Fruit fly (Drosophila melanogaster) whole organism, embryonic: ENCODE measurements around the gene CG5828.

ENCODE experiments used
- Ada2b ChIP-seq: fragments of 200-800 bp; sonication (Bioruptor generic); IDR thresholded peaks from 2 replicates; pipeline ENCODE4 v1.3.6; 2022; ENCODE audit warnings: missing biosample characterization, missing genetic modification characterization
- Asciz ChIP-seq: fragments of 200-800 bp; sonication (Bioruptor generic); optimal IDR thresholded peaks from 2 replicates; lab custom pipeline; 2017; ENCODE audit warnings: missing biosample characterization, mild to moderate bottlenecking, missing genetic modification characterization, missing genetic modification reagents
- CG1024 ChIP-seq: fragments of 200-800 bp; sonication (Bioruptor generic); IDR thresholded peaks from 2 replicates; pipeline ENCODE4 v1.3.6; 2022; ENCODE audit warnings: missing biosample characterization, missing genetic modification characterization
- CG10431 ChIP-seq: fragments of 200-800 bp; sonication (Bioruptor generic); optimal IDR thresholded peaks from 3 replicates; lab custom pipeline; 2018; ENCODE audit warnings: missing biosample characterization, mild to moderate bottlenecking, missing genetic modification characterization
- CG1233 ChIP-seq: fragments of 200-800 bp; sonication (Bioruptor generic); optimal IDR thresholded peaks from 4 replicates; lab custom pipeline; 2018; ENCODE audit warnings: missing biosample characterization, mild to moderate bottlenecking, missing genetic modification characterization
- CG12391 ChIP-seq: fragments of 200-800 bp; sonication (Bioruptor generic); optimal IDR thresholded peaks from 3 replicates; lab custom pipeline; 2018; ENCODE audit warnings: missing biosample characterization, mild to moderate bottlenecking, missing genetic modification characterization, moderate library complexity
- CG15011 ChIP-seq: fragments of 200-800 bp; sonication (Bioruptor generic); optimal IDR thresholded peaks from 3 replicates; lab custom pipeline; 2018; ENCODE audit warnings: missing biosample characterization, mild to moderate bottlenecking, missing genetic modification characterization
- CG16779 ChIP-seq: fragments of 200-800 bp; sonication (Bioruptor generic); IDR thresholded peaks from 2 replicates; pipeline ENCODE4 v1.3.6; 2022; ENCODE audit warnings: missing biosample characterization, missing genetic modification characterization
- CG17361 ChIP-seq: fragments of 200-800 bp; sonication (Bioruptor generic); IDR thresholded peaks from 3 replicates; pipeline ENCODE4 v1.3.6; 2022; ENCODE audit warnings: missing biosample characterization, missing genetic modification characterization
- CG17385 ChIP-seq: fragments of 200-800 bp; sonication (Bioruptor generic); optimal IDR thresholded peaks from 3 replicates; lab custom pipeline; 2018; ENCODE audit warnings: missing biosample characterization, mild to moderate bottlenecking, missing genetic modification characterization
- CG17612 ChIP-seq: fragments of 200-800 bp; sonication (Bioruptor generic); IDR thresholded peaks from 2 replicates; pipeline ENCODE4 v1.3.6; 2022; ENCODE audit warnings: missing biosample characterization, missing genetic modification characterization
- CG2712 ChIP-seq: fragments of 200-800 bp; optimal IDR thresholded peaks from 3 replicates; lab custom pipeline; 2019; ENCODE audit warnings: missing biosample characterization, mild to moderate bottlenecking, missing genetic modification characterization, moderate library complexity
- CG4424 ChIP-seq: fragments of 200-800 bp; sonication (Bioruptor generic); optimal IDR thresholded peaks from 3 replicates; lab custom pipeline; 2016; ENCODE audit warnings: missing biosample characterization, missing genetic modification characterization
- CG7372 ChIP-seq: fragments of 200-800 bp; sonication (Bioruptor generic); IDR thresholded peaks from 2 replicates; pipeline ENCODE4 v1.3.6; 2022; ENCODE audit warnings: missing biosample characterization, missing genetic modification characterization
- CG9817 ChIP-seq: fragments of 200-800 bp; sonication (Bioruptor generic); optimal IDR thresholded peaks from 2 replicates; lab custom pipeline; 2018; ENCODE audit warnings: missing biosample characterization, mild to moderate bottlenecking, missing genetic modification characterization, moderate library complexity
- Deaf1 ChIP-seq: fragments of 200-800 bp; optimal IDR thresholded peaks from 3 replicates; lab custom pipeline; 2019; ENCODE audit warnings: missing biosample characterization, mild to moderate bottlenecking, missing genetic modification characterization, moderate library complexity
- ERR ChIP-seq: fragments of 200-800 bp; sonication (Bioruptor generic); optimal IDR thresholded peaks from 2 replicates; lab custom pipeline; 2016; ENCODE audit warnings: missing biosample characterization, missing genetic modification characterization
- HLH4C ChIP-seq: fragments of 200-800 bp; sonication (Bioruptor generic); IDR thresholded peaks from 3 replicates; pipeline ENCODE4 v1.3.6; 2022; ENCODE audit warnings: missing biosample characterization, missing genetic modification characterization; ENCODE audit not compliant: partially characterized antibody
- Jarid2 ChIP-seq: fragments of 200-800 bp; sonication (Bioruptor generic); optimal IDR thresholded peaks from 3 replicates; lab custom pipeline; 2017; ENCODE audit warnings: mild to moderate bottlenecking, missing biosample characterization, missing genetic modification reagents, missing genetic modification characterization
- Lim3 ChIP-seq: fragments of 200-800 bp; sonication (Bioruptor generic); IDR thresholded peaks from 2 replicates; pipeline ENCODE4 v1.3.6; 2022; ENCODE audit warnings: missing biosample characterization, missing genetic modification characterization
- Nf-YC ChIP-seq: fragments of 200-800 bp; optimal IDR thresholded peaks from 3 replicates; lab custom pipeline; 2019; ENCODE audit warnings: missing biosample characterization, mild to moderate bottlenecking, missing genetic modification characterization, moderate library complexity
- Oaz ChIP-seq: fragments of 200-800 bp; sonication (Bioruptor generic); IDR thresholded peaks from 2 replicates; pipeline ENCODE4 v1.3.6; 2022; ENCODE audit warnings: missing biosample characterization, missing genetic modification characterization
- Opbp ChIP-seq: fragments of 200-800 bp; sonication (Bioruptor generic); IDR thresholded peaks from 3 replicates; pipeline ENCODE4 v1.3.6; 2022; ENCODE audit warnings: missing biosample characterization, missing genetic modification characterization; ENCODE audit not compliant: partially characterized antibody
- PHDP ChIP-seq: fragments of 200-800 bp; sonication (Bioruptor generic); optimal IDR thresholded peaks from 3 replicates; lab custom pipeline; 2018; ENCODE audit warnings: missing biosample characterization, mild to moderate bottlenecking, missing genetic modification characterization, moderate library complexity
- Ptx1 ChIP-seq: fragments of 200-800 bp; sonication (Bioruptor generic); IDR thresholded peaks from 2 replicates; pipeline ENCODE4 v1.3.6; 2022; ENCODE audit warnings: missing biosample characterization, missing genetic modification characterization
- ab ChIP-seq: fragments of 200-800 bp; sonication (Bioruptor generic); optimal IDR thresholded peaks from 2 replicates; lab custom pipeline; 2016; ENCODE audit warnings: missing biosample characterization, missing genetic modification characterization
- bbx ChIP-seq: fragments of 200-800 bp; sonication (Bioruptor generic); IDR thresholded peaks from 2 replicates; pipeline ENCODE4 v1.3.6; 2022; ENCODE audit warnings: missing biosample characterization, missing genetic modification characterization; ENCODE audit not compliant: partially characterized antibody
- bsh ChIP-seq, 2 experiments: fragments of 200-800 bp; sonication (Bioruptor generic); optimal IDR thresholded peaks; 2 replicates each; lab custom pipeline; 2017 to 2018; ENCODE audit warnings: mild to moderate bottlenecking in 2 of 2, missing biosample characterization in 2 of 2, missing genetic modification characterization in 2 of 2, moderate library complexity in 1 of 2
- dmrt99B ChIP-seq: fragments of 200-800 bp; sonication (Bioruptor generic); optimal IDR thresholded peaks from 2 replicates; lab custom pipeline; 2018; ENCODE audit warnings: missing biosample characterization, mild to moderate bottlenecking, missing genetic modification characterization, moderate library complexity
- emc ChIP-seq: fragments of 200-800 bp; sonication (Bioruptor generic); optimal IDR thresholded peaks from 2 replicates; lab custom pipeline; 2016; ENCODE audit warnings: missing biosample characterization, missing genetic modification characterization
- eyg ChIP-seq: fragments of 200-800 bp; sonication (Bioruptor generic); optimal IDR thresholded peaks from 3 replicates; lab custom pipeline; 2016; ENCODE audit warnings: missing biosample characterization, missing genetic modification characterization
- gem ChIP-seq: fragments of 200-800 bp; sonication (Bioruptor generic); optimal IDR thresholded peaks from 2 replicates; lab custom pipeline; 2019; ENCODE audit warnings: missing biosample characterization, mild to moderate bottlenecking, missing genetic modification characterization, moderate library complexity
- ind ChIP-seq: fragments of 200-800 bp; sonication (Bioruptor generic); optimal IDR thresholded peaks from 3 replicates; lab custom pipeline; 2016; ENCODE audit warnings: missing biosample characterization, missing genetic modification characterization
- insv ChIP-seq, 2 experiments: fragments of 200-800 bp; sonication (Bioruptor generic); optimal IDR thresholded peaks; 3 replicates each; lab custom pipeline; 2016 to 2018; ENCODE audit warnings: missing biosample characterization in 2 of 2, missing genetic modification characterization in 2 of 2
- knrl ChIP-seq: fragments of 200-800 bp; sonication (Bioruptor generic); IDR thresholded peaks from 3 replicates; pipeline ENCODE4 v1.3.6; 2022; ENCODE audit warnings: missing biosample characterization, missing genetic modification characterization; ENCODE audit not compliant: partially characterized antibody
- mld ChIP-seq: fragments of 200-800 bp; sonication (Bioruptor generic); IDR thresholded peaks from 3 replicates; pipeline ENCODE4 v1.3.6; 2022; ENCODE audit warnings: missing biosample characterization, missing genetic modification characterization; ENCODE audit not compliant: partially characterized antibody
- otp ChIP-seq: fragments of 200-800 bp; sonication (Bioruptor generic); IDR thresholded peaks from 3 replicates; pipeline ENCODE4, ENCODE4 v1.3.6; 2022; ENCODE audit warnings: missing biosample characterization, missing genetic modification characterization
- pho ChIP-seq: fragments of 200-800 bp; sonication (Bioruptor generic); optimal IDR thresholded peaks from 2 replicates; lab custom pipeline; 2016; ENCODE audit warnings: missing biosample characterization, missing genetic modification characterization
- row ChIP-seq: fragments of 200-800 bp; sonication (Bioruptor generic); IDR thresholded peaks from 3 replicates; pipeline ENCODE4 v1.3.6; 2022; ENCODE audit warnings: missing biosample characterization, missing genetic modification characterization
- scrt ChIP-seq: fragments of 200-800 bp; sonication (Bioruptor generic); optimal IDR thresholded peaks from 2 replicates; lab custom pipeline; 2018; ENCODE audit warnings: missing biosample characterization, mild to moderate bottlenecking, missing genetic modification characterization, moderate library complexity
- sens-2 ChIP-seq: fragments of 200-800 bp; sonication (Bioruptor generic); IDR thresholded peaks from 2 replicates; pipeline ENCODE4 v1.3.6; 2022; ENCODE audit warnings: missing biosample characterization, missing genetic modification characterization
- seq ChIP-seq: fragments of 200-800 bp; sonication (Bioruptor generic); IDR thresholded peaks from 2 replicates; pipeline ENCODE4 v1.3.6; 2022; ENCODE audit warnings: missing biosample characterization, missing genetic modification characterization
- sisA ChIP-seq: fragments of 200-800 bp; sonication (Bioruptor generic); IDR thresholded peaks from 2 replicates; pipeline ENCODE4 v1.3.6; 2022; ENCODE audit warnings: missing biosample characterization, missing genetic modification characterization
- slbo ChIP-seq: fragments of 200-800 bp; sonication (Bioruptor generic); IDR thresholded peaks from 2 replicates; pipeline ENCODE4 v1.3.6; 2022; ENCODE audit warnings: missing biosample characterization, missing genetic modification characterization
- sna ChIP-seq: fragments of 200-800 bp; sonication (Bioruptor generic); IDR thresholded peaks from 2 replicates; pipeline ENCODE4 v1.3.6; 2022; ENCODE audit warnings: missing biosample characterization, missing genetic modification characterization; ENCODE audit not compliant: partially characterized antibody
- sr ChIP-seq: fragments of 200-800 bp; sonication (Bioruptor generic); IDR thresholded peaks from 3 replicates; pipeline ENCODE4 v1.3.6; 2022; ENCODE audit warnings: missing biosample characterization, missing genetic modification characterization
- zf30C ChIP-seq: fragments of 200-800 bp; sonication (Bioruptor generic); optimal IDR thresholded peaks from 3 replicates; lab custom pipeline; 2018; ENCODE audit warnings: missing biosample characterization, mild to moderate bottlenecking, missing genetic modification characterization

CG5828 gene

dm6 chr2L:5085561-5085960, 8.2 kb upstream of the CG5828 start (continued):
- TF ChIP-seq CG12391 (peak; percentile 21), HLH4C (GFP tag; lab: Robert Waterston, UW) (no peak), Lim3 (no peak), CG9817 (no peak), sr (GFP tag; lab: Robert Waterston, UW) (no peak), CG16779 (GFP tag; lab: Robert Waterston, UW) (no peak), mld (GFP tag; lab: Robert Waterston, UW) (no peak), ab (no peak), sisA (peak; percentile 23; the same call in 1 of the 2 replicates), Asciz (GFP tag; lab: Kevin White, UChicago) (no peak), otp (GFP tag; lab: Robert Waterston, UW) (0 out of 3 replicates have a peak, but pooled peaks have one; percentile 18), eyg (GFP tag; lab: Kevin White, UChicago) (no peak), ind (no peak), sna (GFP tag; lab: Robert Waterston, UW) (no peak), sens-2 (GFP tag; lab: Robert Waterston, UW) (no peak), CG2712 (peak; percentile 8), CG7372 (GFP tag; lab: Robert Waterston, UW) (no peak), CG4424 (GFP tag; lab: Kevin White, UChicago) (no peak), Opbp (GFP tag; lab: Robert Waterston, UW) (no peak), row (GFP tag; lab: Robert Waterston, UW) (peak; percentile 39; the same call in 1 of the 3 replicates), CG17612 (no peak), CG17385 (no peak), insv (GFP tag; optimal IDR thresholded peaks at IDR 0.05; lab: Kevin White, UChicago) (no peak), Deaf1 (no peak), Jarid2 (GFP tag; lab: Kevin White, UChicago) (no peak), Nf-YC (no peak), CG15011 (GFP tag; lab: Kevin White, UChicago) (no peak), Ada2b (GFP tag; lab: Robert Waterston, UW) (0 out of 2 replicates have a peak, but pooled peaks have one; percentile 23), gem (peak; percentile 58), scrt (GFP tag; lab: Kevin White, UChicago) (no peak), ERR (no peak), CG17361 (GFP tag; lab: Robert Waterston, UW) (no peak), pho (GFP tag; lab: Kevin White, UChicago) (no peak), PHDP (no peak), bsh (GFP tag; optimal IDR thresholded peaks at IDR 0.05; lab: Kevin White, UChicago) (peak in 1 of 2 experiments; percentile 4), emc (GFP tag; lab: Kevin White, UChicago) (no peak), dmrt99B (tag; lab: Kevin White, UChicago) (peak; percentile 12), knrl (GFP tag; lab: Robert Waterston, UW) (no peak), Oaz (no peak), slbo (GFP tag; lab: Robert Waterston, UW) (peak; percentile 46; the same call in 1 of the 2 replicates), CG1233 (GFP tag; lab: Kevin White, UChicago) (no peak), CG1024 (GFP tag; lab: Robert Waterston, UW) (0 out of 2 replicates have a peak, but pooled peaks have one; percentile 10), Ptx1 (GFP tag; lab: Robert Waterston, UW) (0 out of 2 replicates have a peak, but pooled peaks have one; percentile 11), CG10431 (GFP tag; lab: Kevin White, UChicago) (no peak), zf30C (GFP tag; lab: Kevin White, UChicago) (no peak), seq (GFP tag; lab: Robert Waterston, UW) (no peak), bbx (GFP tag; lab: Robert Waterston, UW) (no peak)
